Worm (Caenorhabditis elegans) whole organism, late embryonic: ENCODE data around the gene clec-254.

Source experiments
- F13H6.1 ChIP-seq: sonication (generic microtip); optimal IDR thresholded peaks from 2 replicates; lab custom pipeline; 2016; ENCODE audit warnings: missing genetic modification characterization, missing compliant biosample characterization
- T23F11.4 ChIP-seq: fragments of 200-800 bp; sonication (Bioruptor generic); optimal IDR thresholded peaks from 2 replicates; lab custom pipeline; 2018; ENCODE audit warnings: mild to moderate bottlenecking, missing genetic modification characterization, missing compliant biosample characterization
- ahr-1 ChIP-seq: sonication (generic microtip); optimal IDR thresholded peaks from 2 replicates; lab custom pipeline; 2016; ENCODE audit warnings: missing genetic modification characterization, missing compliant biosample characterization
- ceh-18 ChIP-seq: sonication (generic microtip); optimal IDR thresholded peaks from 2 replicates; lab custom pipeline; 2016; ENCODE audit warnings: missing genetic modification characterization, missing compliant biosample characterization
- ceh-2 ChIP-seq: sonication (generic microtip); optimal IDR thresholded peaks from 2 replicates; lab custom pipeline; 2016; ENCODE audit warnings: missing genotype, missing genetic modification characterization, missing compliant biosample characterization
- ceh-30 ChIP-seq: fragments of 150-350 bp; optimal IDR thresholded peaks from 2 replicates; lab custom pipeline; 2014; ENCODE audit warnings: missing biosample characterization, missing genetic modification characterization
- ceh-45 ChIP-seq: fragments of 200-800 bp; sonication (Bioruptor generic); IDR thresholded peaks from 2 replicates; pipeline ENCODE4 v1.3.6; 2022; ENCODE audit warnings: missing genetic modification reagents, missing genetic modification characterization, missing compliant biosample characterization
- ceh-6 ChIP-seq: fragments of 200-800 bp; sonication (Bioruptor generic); optimal IDR thresholded peaks from 2 replicates; lab custom pipeline; 2018; ENCODE audit warnings: mild to moderate bottlenecking, missing genetic modification characterization, missing compliant biosample characterization
- che-1 ChIP-seq: sonication (generic microtip); optimal IDR thresholded peaks from 2 replicates; lab custom pipeline; 2016; ENCODE audit warnings: mild to moderate bottlenecking, missing genetic modification characterization, missing compliant biosample characterization
- dve-1 ChIP-seq: sonication (generic microtip); optimal IDR thresholded peaks from 2 replicates; lab custom pipeline; 2017; ENCODE audit warnings: antibody characterized with exemption, mild to moderate bottlenecking, missing genetic modification characterization, missing compliant biosample characterization
- elt-4 ChIP-seq: sonication (generic microtip); optimal IDR thresholded peaks from 2 replicates; lab custom pipeline; 2016; ENCODE audit warnings: missing genetic modification characterization, missing compliant biosample characterization
- fax-1 ChIP-seq: sonication (generic microtip); optimal IDR thresholded peaks from 2 replicates; lab custom pipeline; 2016; ENCODE audit warnings: missing genotype, missing genetic modification characterization, missing compliant biosample characterization
- hlh-15 ChIP-seq: sonication (generic microtip); optimal IDR thresholded peaks from 2 replicates; lab custom pipeline; 2016; ENCODE audit warnings: missing genetic modification characterization, missing compliant biosample characterization
- lim-6 ChIP-seq: sonication (generic microtip); optimal IDR thresholded peaks from 2 replicates; lab custom pipeline; 2016; ENCODE audit warnings: missing genetic modification characterization, missing compliant biosample characterization
- mec-3 ChIP-seq: sonication (generic microtip); optimal IDR thresholded peaks from 2 replicates; lab custom pipeline; 2016; ENCODE audit warnings: borderline replicate concordance, missing genetic modification characterization, missing compliant biosample characterization
- nhr-11 ChIP-seq: fragments of 150-350 bp; optimal IDR thresholded peaks from 2 replicates; lab custom pipeline; 2014; ENCODE audit warnings: missing biosample characterization, missing genetic modification characterization
- nhr-232 ChIP-seq: sonication (generic microtip); optimal IDR thresholded peaks from 2 replicates; lab custom pipeline; 2016; ENCODE audit warnings: missing genetic modification characterization, missing compliant biosample characterization
- npax-4 ChIP-seq: sonication (generic microtip); optimal IDR thresholded peaks from 2 replicates; lab custom pipeline; 2016; ENCODE audit warnings: missing genetic modification characterization, missing compliant biosample characterization
- odd-2 ChIP-seq: sonication (generic microtip); optimal IDR thresholded peaks from 2 replicates; lab custom pipeline; 2017; ENCODE audit warnings: antibody characterized with exemption, mild to moderate bottlenecking, missing genetic modification characterization, missing compliant biosample characterization
- pha-4 ChIP-seq: fragments of 150-350 bp; optimal IDR thresholded peaks from 2 replicates; lab custom pipeline; 2018; ENCODE audit warnings: missing biosample characterization, missing genetic modification reagents, missing genetic modification characterization
- pros-1 ChIP-seq: fragments of 150-350 bp; optimal IDR thresholded peaks from 2 replicates; lab custom pipeline; 2014; ENCODE audit warnings: missing biosample characterization, missing genetic modification reagents, missing genetic modification characterization
- rnt-1 ChIP-seq: sonication (generic microtip); optimal IDR thresholded peaks from 2 replicates; lab custom pipeline; 2016; ENCODE audit warnings: missing genetic modification characterization, missing compliant biosample characterization
- sdc-2 ChIP-seq: sonication (generic microtip); optimal IDR thresholded peaks from 2 replicates; lab custom pipeline; 2016; ENCODE audit warnings: missing genotype, missing genetic modification characterization, missing compliant biosample characterization
- sox-2 ChIP-seq: fragments of 200-800 bp; sonication (Bioruptor generic); IDR thresholded peaks from 2 replicates; pipeline ENCODE4 v1.3.6; 2022; ENCODE audit warnings: missing genetic modification reagents, missing genetic modification characterization, missing compliant biosample characterization
- sox-4 ChIP-seq: sonication (generic microtip); optimal IDR thresholded peaks from 2 replicates; lab custom pipeline; 2017; ENCODE audit warnings: mild to moderate bottlenecking, missing genetic modification characterization, inconsistent platforms, missing compliant biosample characterization
- tbx-7 ChIP-seq: sonication (generic microtip); optimal IDR thresholded peaks from 2 replicates; lab custom pipeline; 2016; ENCODE audit warnings: missing genotype, missing genetic modification characterization, missing compliant biosample characterization
- ttx-3 ChIP-seq: sonication (generic microtip); optimal IDR thresholded peaks from 2 replicates; lab custom pipeline; 2016; ENCODE audit warnings: missing genetic modification reagents, missing genetic modification characterization, missing compliant biosample characterization
- unc-3 ChIP-seq, 2 experiments: fragments of 200-800 bp in 1 of 2; sonication (Bioruptor generic) in 1 of 2; sonication (generic microtip) in 1 of 2; conservative IDR thresholded peaks in 1 of 2; optimal IDR thresholded peaks in 1 of 2; 2 replicates each; pipeline versions ENCODE4 v1.3.6 to Lab custom; 2016 to 2022; ENCODE audit warnings: missing compliant biosample characterization in 2 of 2, missing genetic modification characterization in 2 of 2, missing genetic modification reagents in 1 of 2
- unc-42 ChIP-seq: sonication (generic microtip); optimal IDR thresholded peaks from 2 replicates; lab custom pipeline; 2016; ENCODE audit warnings: missing genotype, missing genetic modification characterization, missing compliant biosample characterization
- unc-55 ChIP-seq: sonication (generic microtip); optimal IDR thresholded peaks from 2 replicates; lab custom pipeline; 2017; ENCODE audit warnings: missing biosample characterization, missing genetic modification reagents, missing genetic modification characterization
- ztf-16 ChIP-seq: sonication (generic microtip); optimal IDR thresholded peaks from 2 replicates; lab custom pipeline; 2017; ENCODE audit warnings: missing genetic modification characterization, missing compliant biosample characterization

clec-254 gene

DNA sequence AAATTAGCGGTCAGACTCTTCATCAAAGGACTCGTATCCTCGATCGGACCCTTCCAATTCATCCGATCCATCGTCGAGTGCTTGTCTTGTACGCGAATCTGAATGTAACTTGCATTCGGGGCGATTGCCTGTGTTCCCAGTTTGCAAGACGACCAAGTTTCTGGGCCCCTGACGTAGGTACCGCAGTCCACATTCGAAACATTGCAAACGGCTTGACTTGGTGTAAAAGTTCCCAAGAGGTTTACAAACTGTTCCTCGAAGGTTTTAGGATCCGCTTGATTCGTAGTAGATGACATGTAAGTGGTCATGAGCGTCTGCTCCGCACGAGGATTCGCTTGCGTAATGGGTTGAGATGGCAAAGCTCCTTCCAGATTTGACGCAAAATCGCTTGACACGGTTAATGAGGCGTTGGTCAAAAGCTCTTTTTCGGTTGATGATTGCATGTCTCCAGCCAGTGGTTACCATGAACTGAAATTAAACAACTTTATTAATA lies 22.1 kb upstream of the clec-254 start, which contains the start of gene Y17D7B.4:
Gene Y17D7B.4 (minus strand): TSS at position 443 of the 493 bp plus-strand sequence.
- TF ChIP-seq T23F11.4 (GFP tag; lab: Kevin White, UChicago), result no peak
- no peak for TF ChIP-seq fax-1 (tag; lab: Kevin White, UChicago)
- TF ChIP-seq pha-4, result no peak
- no peak for TF ChIP-seq dve-1 (tag; lab: Kevin White, UChicago)

DNA sequence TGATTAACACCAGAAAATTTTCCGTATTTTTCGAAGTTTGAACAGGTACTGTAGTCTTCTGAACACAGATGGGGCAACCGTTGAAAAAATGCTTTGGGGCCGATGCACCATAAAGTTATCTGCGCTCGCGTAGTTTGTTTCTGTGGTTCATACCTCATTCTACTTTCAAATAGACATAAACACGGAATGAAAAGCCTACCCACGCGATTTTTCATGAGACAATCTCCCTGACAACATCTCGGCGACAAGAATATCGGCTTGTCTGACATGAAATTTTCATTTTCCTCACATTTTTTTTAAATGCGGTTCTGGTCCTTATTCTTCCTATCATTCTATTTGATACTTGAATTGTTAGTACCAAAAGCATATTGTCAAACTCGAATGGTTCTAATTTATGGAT lies 18.5 kb upstream of the clec-254 start, which contains the start of gene clec-257:
Gene clec-257 (plus strand): TSS at position 301 of the 400 bp plus-strand sequence.
- TF ChIP-seq nhr-11 (no peak), dve-1 (tag; lab: Kevin White, UChicago) (no peak)

DNA sequence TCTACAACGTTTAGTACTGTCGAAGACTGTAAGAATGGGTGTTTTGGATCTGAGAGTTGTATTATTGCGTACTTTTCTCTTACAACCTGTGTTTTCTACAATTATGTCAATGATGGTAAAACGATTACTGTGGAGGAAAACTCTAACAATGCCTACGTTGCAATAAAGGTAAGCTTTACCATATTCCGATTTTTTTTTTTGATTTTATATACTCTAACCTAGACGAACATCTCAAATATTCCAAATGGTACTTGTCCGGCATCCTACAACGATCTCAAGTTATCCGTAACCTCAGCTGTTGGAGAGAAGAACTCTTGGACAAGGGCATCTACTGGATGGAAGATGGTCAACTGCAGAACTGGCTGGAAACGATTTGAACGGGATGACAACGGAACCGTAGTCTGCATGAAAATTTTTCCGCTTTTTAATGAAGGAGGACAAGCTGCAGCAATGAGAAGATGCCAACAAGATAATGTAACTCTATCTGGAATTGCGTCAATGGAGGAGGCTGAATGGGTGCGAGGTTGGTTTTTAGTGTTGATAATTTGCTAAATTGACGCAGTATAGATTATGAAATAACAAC lies 17.7 kb upstream of the clec-254 start:
- TF ChIP-seq ahr-1 (no peak), pros-1 (tag; lab: Kevin White, UChicago) (no peak), tbx-7 (no peak), mec-3 (tag; lab: Kevin White, UChicago) (no peak), unc-3 (GFP tag; conservative IDR thresholded peaks at IDR 0.05; lab: Robert Waterston, UW) (no peak), unc-3 (tag; optimal IDR thresholded peaks at IDR 0.05; lab: Kevin White, UChicago) (no peak), sdc-2 (no peak), ttx-3 (tag; lab: Kevin White, UChicago) (no peak), che-1 (tag; lab: Kevin White, UChicago) (no peak), ztf-16 (no peak), unc-55 (GFP tag; lab: Kevin White, UChicago) (no peak), ceh-2 (tag; lab: Kevin White, UChicago) (no peak), ceh-30 (tag; lab: Kevin White, UChicago) (no peak)

- TF ChIP-seq sox-2, result no peak
- no peak for TF ChIP-seq ttx-3 (tag; lab: Kevin White, UChicago)
- TF ChIP-seq hlh-15, result no peak
- no peak for TF ChIP-seq npax-4 (tag; lab: Kevin White, UChicago)
- TF ChIP-seq unc-3 (GFP tag; conservative IDR thresholded peaks at IDR 0.05; lab: Robert Waterston, UW), result no peak
- TF ChIP-seq unc-3 (tag; optimal IDR thresholded peaks at IDR 0.05; lab: Kevin White, UChicago), result no peak
These were observed 17.2 kb upstream of the clec-254 start, which contains the start of gene clec-256 for ce11 chrV:18771390-18771789. TSS of gene clec-256 (plus strand) at chrV:18771690.

ce11 chrV:18770623-18771022 lies 16.4 kb upstream of the clec-254 start, which contains the start of gene clec-255:
TSS of gene clec-255 (minus strand) at chrV:18770723.
- TF ChIP-seq ceh-6 (no peak), pha-4 (no peak), che-1 (tag; lab: Kevin White, UChicago) (no peak), ceh-18 (tag; lab: Kevin White, UChicago) (no peak), unc-42 (tag; lab: Kevin White, UChicago) (no peak), ttx-3 (tag; lab: Kevin White, UChicago) (no peak), F13H6.1 (no peak), lim-6 (tag; lab: Kevin White, UChicago) (no peak), rnt-1 (tag; lab: Kevin White, UChicago) (no peak), unc-3 (GFP tag; conservative IDR thresholded peaks at IDR 0.05; lab: Robert Waterston, UW) (no peak), unc-3 (tag; optimal IDR thresholded peaks at IDR 0.05; lab: Kevin White, UChicago) (no peak), nhr-232 (tag; lab: Kevin White, UChicago) (no peak), odd-2 (tag; lab: Kevin White, UChicago) (no peak), ceh-45 (GFP tag; lab: Robert Waterston, UW) (no peak), elt-4 (no peak), sox-4 (tag; lab: Kevin White, UChicago) (no peak)
